Worm (Caenorhabditis elegans): Measurements from ENCODE around the gene C16C8.9.

The C16C8.9 gene

DNA sequence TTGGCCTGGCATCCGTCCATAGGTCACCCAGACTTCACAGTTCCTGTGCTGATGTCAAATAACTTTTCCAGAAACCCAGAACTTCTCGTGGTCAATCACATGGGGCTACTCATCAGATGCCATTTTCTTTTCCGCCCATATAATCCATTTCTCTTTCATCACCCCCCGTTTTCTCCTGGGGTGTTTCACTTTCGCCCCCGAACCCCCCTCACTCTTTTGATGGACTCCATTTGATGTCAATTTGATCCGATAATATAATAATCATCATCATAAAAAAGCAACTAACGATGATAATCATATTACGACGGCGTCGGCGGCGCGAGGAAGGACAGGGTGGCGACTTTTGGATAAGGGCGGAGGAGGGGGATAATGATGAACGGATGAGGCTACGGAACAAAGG is 24.7 kb downstream of the C16C8.9 start:
- TF ChIP-seq lin-15B (tag; optimal IDR thresholded peaks at IDR 0.05) (no peak), nhr-237 (tag; optimal IDR thresholded peaks at IDR 0.05) (no peak), blmp-1 (tag; optimal IDR thresholded peaks at IDR 0.05) (peak; percentile 90)

DNA sequence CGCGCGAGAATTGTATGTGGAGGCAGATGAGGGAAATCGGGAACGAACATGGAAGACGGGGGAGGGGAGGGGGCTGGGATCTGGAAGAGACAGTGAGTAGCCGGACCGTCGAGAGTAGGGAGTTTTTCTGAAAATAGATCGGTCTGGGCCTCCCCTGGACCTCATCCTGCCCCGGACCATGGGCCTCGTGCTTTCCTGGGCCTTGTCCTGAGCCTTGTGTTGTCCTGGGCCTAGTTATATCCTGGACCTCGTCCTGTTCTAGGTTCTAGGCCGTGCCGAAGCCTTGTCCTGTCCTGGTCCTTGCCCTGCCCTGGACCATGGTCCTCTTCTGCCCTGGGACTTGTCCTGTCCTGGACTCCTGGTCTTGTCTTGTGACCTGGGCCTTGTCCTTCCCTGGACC is 25.6 kb downstream of the C16C8.9 start:
- no peak for TF ChIP-seq unc-86 (tag; optimal IDR thresholded peaks at IDR 0.05)
- TF ChIP-seq swsn-7 (tag; optimal IDR thresholded peaks at IDR 0.05) = no peak
- TF ChIP-seq nhr-11 (tag; optimal IDR thresholded peaks at IDR 0.05) = no peak
- TF ChIP-seq mab-9 (GFP tag; IDR thresholded peaks at IDR 0.05) = no peak
- no peak for TF ChIP-seq ces-1 (GFP tag; optimal IDR thresholded peaks at IDR 0.05)

DNA sequence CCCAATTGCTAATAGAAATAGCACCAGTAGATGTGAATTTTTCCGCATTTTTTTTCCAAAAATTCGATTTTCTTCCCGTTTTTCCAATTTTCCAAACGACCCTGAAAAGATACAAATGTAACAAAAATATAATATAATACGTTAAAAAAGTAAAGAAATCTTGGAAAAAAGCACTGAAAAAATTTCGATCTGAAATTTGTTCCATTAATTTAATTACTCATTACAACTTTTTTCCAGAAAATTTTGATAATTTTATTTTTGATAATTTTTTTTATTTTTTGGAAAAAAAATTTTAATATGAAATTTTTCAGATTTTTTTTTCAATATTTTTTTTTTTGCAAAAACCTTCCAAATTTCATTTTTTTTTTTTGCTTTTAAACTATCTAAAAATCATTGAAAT is 26.6 kb downstream of the C16C8.9 start, which contains the start of gene skpo-2:
Gene skpo-2, minus strand, starts transcription at position 101 of the 400 bp plus-strand sequence.
- TF ChIP-seq elt-3 (tag; optimal IDR thresholded peaks at IDR 0.05) (no peak), tbx-2 (tag; optimal IDR thresholded peaks at IDR 0.05) (no peak), ceh-82 (tag; optimal IDR thresholded peaks at IDR 0.05) (no peak), isw-1 (GFP tag; IDR thresholded peaks at IDR 0.05) (no peak), Y116A8C.19 (tag; optimal IDR thresholded peaks at IDR 0.05; ENCODE audit: borderline replicate concordance) (no peak), lsy-2 (tag; optimal IDR thresholded peaks at IDR 0.05) (no peak), mef-2 (tag; optimal IDR thresholded peaks at IDR 0.05) (no peak), ztf-4 (tag; optimal IDR thresholded peaks at IDR 0.05) (no peak), mep-1 (tag; optimal IDR thresholded peaks at IDR 0.05) (no peak), jun-1 (tag; optimal IDR thresholded peaks at IDR 0.05) (no peak)

DNA sequence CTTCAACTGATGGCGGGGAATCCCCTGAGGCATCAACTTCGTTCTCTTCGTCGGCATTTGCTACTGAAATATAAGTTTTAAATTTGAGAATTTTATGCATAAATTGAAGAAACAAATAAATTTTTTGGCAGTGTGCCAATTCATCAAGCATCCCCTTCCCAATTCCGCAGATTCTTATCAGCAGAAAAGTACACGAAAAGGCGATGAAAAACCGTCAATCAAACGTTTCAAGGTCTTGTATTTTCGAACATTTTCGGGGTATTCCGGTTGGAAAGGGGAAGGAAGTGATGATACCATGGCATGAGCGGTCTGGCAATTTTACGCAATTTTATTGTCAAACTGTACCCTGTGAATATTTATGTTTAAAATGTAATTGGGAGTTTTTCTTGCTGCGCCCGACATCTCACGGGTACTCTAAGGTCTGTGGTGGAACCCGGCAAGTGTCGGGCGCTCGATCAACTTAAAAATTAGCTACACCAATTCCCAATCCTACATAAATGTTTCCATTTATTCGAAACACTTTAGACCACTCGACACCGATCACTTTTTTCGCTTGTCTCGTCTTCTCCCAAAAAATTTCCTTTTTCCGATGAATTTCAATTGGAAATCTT is 28.0 kb downstream of the C16C8.9 start:
- TF ChIP-seq lin-14 (GFP tag; optimal IDR thresholded peaks at IDR 0.05) = peak; percentile 37
- TF ChIP-seq snpc-4 (tag; optimal IDR thresholded peaks at IDR 0.05) = peak; percentile 75
- no peak for TF ChIP-seq C34B4.2 (tag; optimal IDR thresholded peaks at IDR 0.05)

DNA sequence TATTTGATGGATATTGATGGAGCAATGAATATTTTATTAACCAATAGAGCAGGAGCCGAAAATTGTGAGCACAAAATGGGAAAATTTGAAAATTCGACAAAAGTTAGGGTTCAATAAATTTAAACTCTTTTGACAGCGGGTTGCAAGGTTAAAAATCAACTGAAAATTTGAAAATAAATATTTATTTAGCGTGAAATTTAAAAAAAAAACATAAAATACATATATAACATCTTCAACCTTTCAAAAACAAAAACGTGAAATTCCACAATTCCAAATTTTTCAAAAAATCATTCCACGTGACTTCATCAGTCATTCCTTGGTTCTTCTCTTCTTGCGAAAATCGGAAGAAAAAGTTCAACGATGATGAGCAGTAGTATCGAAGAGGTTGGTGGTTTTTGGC is 33.6 kb downstream of the C16C8.9 start, which contains the start of gene C16C8.18:
Gene C16C8.18, plus strand, starts transcription at position 301 of the 400 bp plus-strand sequence.
- no peak for TF ChIP-seq efl-3 (GFP tag; optimal IDR thresholded peaks at IDR 0.05)
- TF ChIP-seq unc-86 (tag; optimal IDR thresholded peaks at IDR 0.05) = no peak
- no peak for TF ChIP-seq hlh-4 (tag; optimal IDR thresholded peaks at IDR 0.05)
- no peak for TF ChIP-seq unc-130 (tag; optimal IDR thresholded peaks at IDR 0.05)
- TF ChIP-seq snpc-4 (tag; optimal IDR thresholded peaks at IDR 0.05) = no peak
- no peak for TF ChIP-seq tlp-1 (tag; optimal IDR thresholded peaks at IDR 0.05)
- TF ChIP-seq nhr-20 (tag; optimal IDR thresholded peaks at IDR 0.05) = no peak
- TF ChIP-seq C16A3.4 (tag; optimal IDR thresholded peaks at IDR 0.05) = no peak
- no peak for TF ChIP-seq nhr-84 (tag; optimal IDR thresholded peaks at IDR 0.05)
- TF ChIP-seq zag-1 (tag; optimal IDR thresholded peaks at IDR 0.05) = no peak
- TF ChIP-seq nhr-28 (tag; optimal IDR thresholded peaks at IDR 0.05) = no peak
- TF ChIP-seq C04F5.9 (tag; optimal IDR thresholded peaks at IDR 0.05) = no peak
- TF ChIP-seq pqm-1 (tag; optimal IDR thresholded peaks at IDR 0.05) = no peak
- TF ChIP-seq nhr-77 (tag; optimal IDR thresholded peaks at IDR 0.05) = no peak
- no peak for TF ChIP-seq ceh-63 (GFP tag; optimal IDR thresholded peaks at IDR 0.05)

DNA sequence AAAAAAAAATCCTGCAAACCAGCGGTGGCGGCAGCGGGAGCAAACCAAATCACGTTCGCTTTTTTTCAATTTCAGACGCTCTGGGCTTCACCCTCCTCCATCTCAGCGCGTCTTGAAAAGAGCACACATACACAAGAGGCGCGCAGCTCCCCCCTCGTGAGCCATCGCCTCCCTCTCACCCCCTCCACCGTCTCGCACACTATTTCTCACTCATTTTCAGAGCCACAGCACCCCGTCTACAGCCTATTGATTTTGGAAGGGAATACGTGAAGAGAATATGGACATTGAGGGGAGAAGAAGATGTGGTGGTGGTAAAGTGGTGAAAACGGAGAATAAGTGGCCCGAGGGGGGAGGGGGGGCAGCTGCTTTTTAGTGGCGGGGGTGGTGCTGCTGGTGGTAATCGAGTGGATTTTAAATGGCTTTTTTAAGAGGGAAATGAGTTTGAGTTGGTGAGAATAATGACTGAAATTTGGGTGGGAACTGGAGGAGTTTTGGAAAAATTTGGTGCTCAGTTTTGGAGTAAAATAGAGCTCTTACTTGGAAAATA is 34.8 kb downstream of the C16C8.9 start:
- TF ChIP-seq C16A3.4 (tag; optimal IDR thresholded peaks at IDR 0.05) = no peak
- TF ChIP-seq pax-3 (tag; optimal IDR thresholded peaks at IDR 0.05) = no peak
- no peak for TF ChIP-seq jun-1 (tag; optimal IDR thresholded peaks at IDR 0.05)
- no peak for TF ChIP-seq nhr-90 (tag; optimal IDR thresholded peaks at IDR 0.05; ENCODE audit: poor library complexity)
- no peak for TF ChIP-seq zip-4 (GFP tag; optimal IDR thresholded peaks at IDR 0.05)
- TF ChIP-seq ces-1 (GFP tag; optimal IDR thresholded peaks at IDR 0.05) = peak; percentile 49
- TF ChIP-seq isw-1 (GFP tag; IDR thresholded peaks at IDR 0.05) = peak; percentile 47
- TF ChIP-seq fkh-8 (tag; optimal IDR thresholded peaks at IDR 0.05) = peak; percentile 62
- TF ChIP-seq lsy-2 (tag; optimal IDR thresholded peaks at IDR 0.05) = peak in 1 of 2 experiments; percentile 39
- peak; percentile 32 for TF ChIP-seq unc-86 (tag; optimal IDR thresholded peaks at IDR 0.05)
- peak in 1 of 2 experiments; percentile 9 for TF ChIP-seq lin-35 (GFP tag; optimal IDR thresholded peaks at IDR 0.05)
- peak; percentile 48 for TF ChIP-seq fkh-10 (GFP tag; optimal IDR thresholded peaks at IDR 0.05)
- TF ChIP-seq ceh-82 (tag; optimal IDR thresholded peaks at IDR 0.05) = peak in 1 of 3 experiments; percentile 46
- peak; percentile 25 for TF ChIP-seq swsn-7 (tag; optimal IDR thresholded peaks at IDR 0.05)
- TF ChIP-seq dpl-1 (GFP tag; optimal IDR thresholded peaks at IDR 0.05) = peak in 1 of 3 experiments; percentile 26
- no peak for TF ChIP-seq mef-2 (tag; optimal IDR thresholded peaks at IDR 0.05)
- no peak for TF ChIP-seq snpc-4 (tag; optimal IDR thresholded peaks at IDR 0.05)
- peak; percentile 17 for TF ChIP-seq mep-1 (tag; optimal IDR thresholded peaks at IDR 0.05)
- no peak for TF ChIP-seq hlh-4 (tag; optimal IDR thresholded peaks at IDR 0.05)
- TF ChIP-seq nhr-84 (tag; optimal IDR thresholded peaks at IDR 0.05) = no peak
- TF ChIP-seq pqm-1 (tag; optimal IDR thresholded peaks at IDR 0.05) = no peak
